Fruit fly (Drosophila melanogaster) whole organism, embryonic: ENCODE results near the gene CG43402.

Experiments
- CG10209 ChIP-seq: fragments of 200-800 bp; sonication (Bioruptor generic); optimal IDR thresholded peaks from 3 replicates; lab custom pipeline; 2017; ENCODE audit warnings: missing biosample characterization, mild to moderate bottlenecking, missing genetic modification characterization, missing genetic modification reagents
- CG11247 ChIP-seq: fragments of 200-800 bp; sonication (Bioruptor generic); IDR thresholded peaks from 2 replicates; pipeline ENCODE4 v1.3.6; 2022; ENCODE audit warnings: missing biosample characterization, missing genetic modification characterization
- CG11695 ChIP-seq: fragments of 200-800 bp; sonication (Bioruptor generic); IDR thresholded peaks from 3 replicates; pipeline ENCODE4 v1.3.6; 2022; ENCODE audit warnings: missing biosample characterization, missing genetic modification characterization
- CG12155 ChIP-seq: fragments of 200-800 bp; sonication (Bioruptor generic); optimal IDR thresholded peaks from 3 replicates; lab custom pipeline; 2016; ENCODE audit warnings: missing biosample characterization, missing genetic modification characterization
- CG1233 ChIP-seq: fragments of 200-800 bp; sonication (Bioruptor generic); optimal IDR thresholded peaks from 4 replicates; lab custom pipeline; 2018; ENCODE audit warnings: missing biosample characterization, mild to moderate bottlenecking, missing genetic modification characterization
- CG15479 ChIP-seq: fragments of 200-800 bp; sonication (Bioruptor generic); optimal IDR thresholded peaks from 3 replicates; lab custom pipeline; 2019; ENCODE audit warnings: missing biosample characterization, mild to moderate bottlenecking, missing genetic modification characterization, moderate library complexity
- CG15696 ChIP-seq: fragments of 200-800 bp; sonication (Bioruptor generic); optimal IDR thresholded peaks from 2 replicates; lab custom pipeline; 2019; ENCODE audit warnings: missing biosample characterization, mild to moderate bottlenecking, missing genetic modification characterization, moderate library complexity
- CG16813 ChIP-seq: fragments of 200-800 bp; sonication (Bioruptor generic); IDR thresholded peaks from 3 replicates; pipeline ENCODE4 v1.3.6; 2022; ENCODE audit warnings: missing biosample characterization, missing genetic modification characterization; ENCODE audit not compliant: partially characterized antibody
- CG1792 ChIP-seq: fragments of 200-800 bp; sonication (Bioruptor generic); optimal IDR thresholded peaks from 2 replicates; lab custom pipeline; 2016; ENCODE audit warnings: missing biosample characterization, missing genetic modification characterization
- CG18476 ChIP-seq: fragments of 200-800 bp; sonication (Bioruptor generic); optimal IDR thresholded peaks from 2 replicates; lab custom pipeline; 2016; ENCODE audit warnings: missing biosample characterization, mild to moderate bottlenecking, missing genetic modification characterization
- CG2116 ChIP-seq: fragments of 200-800 bp; sonication (Bioruptor generic); optimal IDR thresholded peaks from 3 replicates; lab custom pipeline; 2018; ENCODE audit warnings: missing biosample characterization, mild to moderate bottlenecking, missing genetic modification characterization
- CG3726 ChIP-seq: fragments of 200-800 bp; sonication (Bioruptor generic); IDR thresholded peaks from 3 replicates; pipeline ENCODE4, ENCODE4 v1.3.6; 2022; ENCODE audit warnings: missing biosample characterization, missing genetic modification characterization
- CG4404 ChIP-seq: fragments of 200-800 bp; sonication (Bioruptor generic); IDR thresholded peaks from 2 replicates; pipeline ENCODE4 v1.3.6; 2022; ENCODE audit warnings: missing biosample characterization, missing genetic modification characterization
- CG4707 ChIP-seq: fragments of 200-800 bp; sonication (Bioruptor generic); optimal IDR thresholded peaks from 2 replicates; lab custom pipeline; 2018; ENCODE audit warnings: missing biosample characterization, mild to moderate bottlenecking, missing genetic modification characterization, moderate library complexity
- CG4854 ChIP-seq: fragments of 200-800 bp; sonication (Bioruptor generic); optimal IDR thresholded peaks from 2 replicates; lab custom pipeline; 2016; ENCODE audit warnings: missing biosample characterization, missing genetic modification characterization, inconsistent platforms
- CG5245 ChIP-seq: fragments of 200-800 bp; sonication (Bioruptor generic); optimal IDR thresholded peaks from 3 replicates; lab custom pipeline; 2016; ENCODE audit warnings: missing biosample characterization, missing genetic modification characterization
- CG7963 ChIP-seq: fragments of 200-800 bp; sonication (Bioruptor generic); IDR thresholded peaks from 3 replicates; pipeline ENCODE4 v1.3.6; 2022; ENCODE audit warnings: missing biosample characterization, missing genetic modification characterization; ENCODE audit not compliant: partially characterized antibody
- CG8089 ChIP-seq: fragments of 200-800 bp; sonication (Bioruptor generic); optimal IDR thresholded peaks from 3 replicates; lab custom pipeline; 2016; ENCODE audit warnings: missing biosample characterization, missing genetic modification characterization
- CrebB ChIP-seq: fragments of 200-800 bp; sonication (Bioruptor generic); optimal IDR thresholded peaks from 3 replicates; lab custom pipeline; 2018; ENCODE audit warnings: missing biosample characterization, mild to moderate bottlenecking, missing genetic modification characterization
- D ChIP-seq, 2 experiments: fragments of 200-800 bp in 1 of 2; fragments of >200 bp in 1 of 2; sonication (Bioruptor generic) in 1 of 2; optimal IDR thresholded peaks; 2 replicates in 1 of 2; 3 replicates in 1 of 2; lab custom pipeline; 2017; ENCODE audit warnings: mild to moderate bottlenecking in 1 of 2, missing biosample characterization in 1 of 2, missing genetic modification characterization in 1 of 2, missing genetic modification reagents in 1 of 2
- Deaf1 ChIP-seq: fragments of 200-800 bp; optimal IDR thresholded peaks from 3 replicates; lab custom pipeline; 2019; ENCODE audit warnings: missing biosample characterization, mild to moderate bottlenecking, missing genetic modification characterization, moderate library complexity
- Dip2 ChIP-seq: fragments of 200-800 bp; sonication (Bioruptor generic); IDR thresholded peaks from 2 replicates; pipeline ENCODE4 v1.3.6; 2022; ENCODE audit warnings: missing biosample characterization, missing genetic modification characterization
- Dp ChIP-seq: fragments of 200-800 bp; sonication (Bioruptor generic); optimal IDR thresholded peaks from 2 replicates; lab custom pipeline; 2018; ENCODE audit warnings: missing biosample characterization, mild to moderate bottlenecking, missing genetic modification characterization, moderate library complexity
- Fer3 ChIP-seq: fragments of 200-800 bp; sonication (Bioruptor generic); optimal IDR thresholded peaks from 2 replicates; lab custom pipeline; 2018; ENCODE audit warnings: missing biosample characterization, mild to moderate bottlenecking, missing genetic modification characterization, moderate library complexity
- Hey ChIP-seq: fragments of 200-800 bp; sonication (Bioruptor generic); optimal IDR thresholded peaks from 3 replicates; lab custom pipeline; 2018; ENCODE audit warnings: missing biosample characterization, mild to moderate bottlenecking, missing genetic modification characterization
- Hr51 ChIP-seq, 2 experiments: fragments of 200-800 bp; sonication (Bioruptor generic); optimal IDR thresholded peaks; 2 replicates in 1 of 2; 3 replicates in 1 of 2; lab custom pipeline; 2016 to 2018; ENCODE audit warnings: missing biosample characterization in 2 of 2, missing genetic modification characterization in 2 of 2, mild to moderate bottlenecking in 1 of 2, moderate library complexity in 1 of 2
- Hsf ChIP-seq: fragments of 200-800 bp; sonication (Bioruptor generic); optimal IDR thresholded peaks from 3 replicates; lab custom pipeline; 2016; ENCODE audit warnings: missing biosample characterization, missing genetic modification characterization
- Lim3 ChIP-seq: fragments of 200-800 bp; sonication (Bioruptor generic); IDR thresholded peaks from 2 replicates; pipeline ENCODE4 v1.3.6; 2022; ENCODE audit warnings: missing biosample characterization, missing genetic modification characterization
- Max ChIP-seq: fragments of 200-800 bp; sonication (Bioruptor generic); optimal IDR thresholded peaks from 2 replicates; lab custom pipeline; 2016; ENCODE audit warnings: missing biosample characterization, mild to moderate bottlenecking, missing genetic modification characterization
- Nf-YC ChIP-seq: fragments of 200-800 bp; optimal IDR thresholded peaks from 3 replicates; lab custom pipeline; 2019; ENCODE audit warnings: missing biosample characterization, mild to moderate bottlenecking, missing genetic modification characterization, moderate library complexity
- Oaz ChIP-seq: fragments of 200-800 bp; sonication (Bioruptor generic); IDR thresholded peaks from 2 replicates; pipeline ENCODE4 v1.3.6; 2022; ENCODE audit warnings: missing biosample characterization, missing genetic modification characterization
- Ptx1 ChIP-seq: fragments of 200-800 bp; sonication (Bioruptor generic); IDR thresholded peaks from 2 replicates; pipeline ENCODE4 v1.3.6; 2022; ENCODE audit warnings: missing biosample characterization, missing genetic modification characterization
- Sin3A ChIP-seq: fragments of >200 bp; optimal IDR thresholded peaks from 2 replicates; lab custom pipeline; 2018
- Sry-β ChIP-seq: fragments of 200-800 bp; sonication (Bioruptor generic); optimal IDR thresholded peaks from 2 replicates; lab custom pipeline; 2018; ENCODE audit warnings: missing biosample characterization, mild to moderate bottlenecking, missing genetic modification characterization, moderate library complexity
- Sry-δ ChIP-seq: fragments of 200-800 bp; sonication (Bioruptor generic); optimal IDR thresholded peaks from 2 replicates; lab custom pipeline; 2016; ENCODE audit warnings: missing biosample characterization, missing genetic modification characterization
- Vsx1 ChIP-seq: fragments of 200-800 bp; sonication (Bioruptor generic); optimal IDR thresholded peaks from 2 replicates; lab custom pipeline; 2017; ENCODE audit warnings: missing biosample characterization, mild to moderate bottlenecking, missing genetic modification characterization, missing genetic modification reagents
- Xbp1 ChIP-seq: fragments of 200-800 bp; sonication (Bioruptor generic); optimal IDR thresholded peaks from 3 replicates; lab custom pipeline; 2016; ENCODE audit warnings: missing biosample characterization, mild to moderate bottlenecking, missing genetic modification characterization
- aop ChIP-seq: fragments of 200-800 bp; sonication (Bioruptor generic); IDR thresholded peaks from 2 replicates; pipeline ENCODE4 v1.3.6; 2022; ENCODE audit warnings: missing biosample characterization, missing genetic modification characterization
- dmrt11E ChIP-seq: fragments of 200-800 bp; sonication (Bioruptor generic); optimal IDR thresholded peaks from 3 replicates; lab custom pipeline; 2018; ENCODE audit warnings: missing biosample characterization, mild to moderate bottlenecking, missing genetic modification characterization, moderate library complexity
- ems ChIP-seq: fragments of 200-800 bp; sonication (Bioruptor generic); optimal IDR thresholded peaks from 3 replicates; lab custom pipeline; 2016; ENCODE audit warnings: missing biosample characterization, missing genetic modification characterization
- insv ChIP-seq, 2 experiments: fragments of 200-800 bp; sonication (Bioruptor generic); optimal IDR thresholded peaks; 3 replicates each; lab custom pipeline; 2016 to 2018; ENCODE audit warnings: missing biosample characterization in 2 of 2, missing genetic modification characterization in 2 of 2
- kay ChIP-seq: fragments of 200-800 bp; sonication (Bioruptor generic); optimal IDR thresholded peaks from 2 replicates; lab custom pipeline; 2016; ENCODE audit warnings: missing biosample characterization, missing genetic modification characterization
- nerfin-2 ChIP-seq: fragments of 200-800 bp; sonication (Bioruptor generic); IDR thresholded peaks from 2 replicates; pipeline ENCODE4 v1.3.6; 2022; ENCODE audit warnings: missing biosample characterization, missing genetic modification characterization; ENCODE audit not compliant: partially characterized antibody
- pnt ChIP-seq: fragments of 200-800 bp; sonication (Bioruptor generic); optimal IDR thresholded peaks from 3 replicates; lab custom pipeline; 2016; ENCODE audit warnings: missing biosample characterization, missing genetic modification characterization
- sc ChIP-seq, 3 experiments: fragments of >200 bp in 2 of 3; fragments of 200-800 bp in 1 of 3; sonication (Bioruptor generic) in 1 of 3; optimal IDR thresholded peaks; 2 replicates in 2 of 3; 3 replicates in 1 of 3; lab custom pipeline; 2017; ENCODE audit warnings: mild to moderate bottlenecking in 1 of 3, missing biosample characterization in 1 of 3, missing genetic modification characterization in 1 of 3, missing genetic modification reagents in 1 of 3
- seq ChIP-seq: fragments of 200-800 bp; sonication (Bioruptor generic); IDR thresholded peaks from 2 replicates; pipeline ENCODE4 v1.3.6; 2022; ENCODE audit warnings: missing biosample characterization, missing genetic modification characterization
- tin ChIP-seq: fragments of 200-800 bp; sonication (Bioruptor generic); optimal IDR thresholded peaks from 3 replicates; lab custom pipeline; 2016; ENCODE audit warnings: missing biosample characterization, missing genetic modification characterization
- trem ChIP-seq: fragments of 200-800 bp; optimal IDR thresholded peaks from 3 replicates; lab custom pipeline; 2019; ENCODE audit warnings: missing biosample characterization, mild to moderate bottlenecking, missing genetic modification characterization, moderate library complexity
- ttk ChIP-seq: fragments of 200-800 bp; sonication (Bioruptor generic); IDR thresholded peaks from 2 replicates; pipeline ENCODE4 v2.1.2; 2022; ENCODE audit warnings: missing biosample characterization, missing genetic modification characterization
- zfh2 ChIP-seq: fragments of 200-800 bp; sonication (Bioruptor generic); optimal IDR thresholded peaks from 2 replicates; lab custom pipeline; 2016; ENCODE audit warnings: missing biosample characterization, missing genetic modification characterization

CG43402 gene

DNA sequence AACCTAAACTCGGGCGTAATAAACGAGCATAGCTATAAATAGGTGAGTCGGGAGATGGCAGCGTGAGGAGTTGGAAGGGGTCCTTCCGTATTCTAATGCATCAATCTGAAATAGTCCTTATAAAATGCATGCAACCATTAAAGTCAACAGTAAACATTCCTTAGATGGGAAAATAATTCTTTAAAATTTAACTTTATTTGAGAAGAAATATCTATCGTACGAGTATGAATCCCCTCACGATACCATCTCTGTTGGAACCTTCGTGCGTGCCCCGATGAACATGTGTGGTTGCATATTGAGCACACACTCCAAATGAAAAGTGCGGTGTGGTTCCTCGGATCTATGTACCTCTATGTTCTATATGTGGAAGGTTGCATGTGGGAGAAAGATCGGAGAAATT is 19.7 kb downstream of the CG43402 start (continued):
- TF ChIP-seq pnt (GFP tag; lab: Kevin White, UChicago) (no peak), Hey (tag; lab: Kevin White, UChicago) (no peak), Fer3 (tag; lab: Kevin White, UChicago) (no peak), CG15696 (tag; lab: Kevin White, UChicago) (peak; percentile 70), CG2116 (GFP tag; lab: Kevin White, UChicago) (peak; percentile 34), CG8089 (GFP tag; lab: Kevin White, UChicago) (peak; percentile 55), CrebB (tag; lab: Kevin White, UChicago) (peak; percentile 14), nerfin-2 (GFP tag; lab: Robert Waterston, UW) (peak; percentile 47), Dp (no peak), CG3726 (GFP tag; lab: Robert Waterston, UW) (no peak), CG16813 (GFP tag; lab: Robert Waterston, UW) (peak; percentile 93), dmrt11E (tag; lab: Kevin White, UChicago) (peak; percentile 87), sc (optimal IDR thresholded peaks at IDR 0.05; lab: Kevin White, UChicago) (no peak), sc (GFP tag; optimal IDR thresholded peaks at IDR 0.05; lab: Kevin White, UChicago) (peak; percentile 34), CG15479 (GFP tag; lab: Kevin White, UChicago) (no peak), CG4707 (GFP tag; lab: Kevin White, UChicago) (no peak), Dip2 (GFP tag; lab: Robert Waterston, UW) (no peak), CG4404 (GFP tag; lab: Robert Waterston, UW) (peak; percentile 75), Oaz (no peak), zfh2 (GFP tag; lab: Kevin White, UChicago) (no peak), CG11247 (GFP tag; lab: Robert Waterston, UW) (0 out of 2 replicates have a peak, but pooled peaks have one; percentile 31), Deaf1 (tag; lab: Kevin White, UChicago) (peak; percentile 7), Lim3 (no peak), Sin3A (lab: Kevin White, UChicago) (no peak), CG12155 (no peak), CG18476 (no peak), Max (GFP tag; lab: Kevin White, UChicago) (no peak), insv (GFP tag; optimal IDR thresholded peaks at IDR 0.05; lab: Kevin White, UChicago) (no peak), ttk (GFP tag; lab: Robert Waterston, UW) (no peak), Hr51 (GFP tag; optimal IDR thresholded peaks at IDR 0.05; lab: Kevin White, UChicago) (no peak), Sry-β (GFP tag; lab: Kevin White, UChicago) (peak; percentile 77), ems (no peak), Hsf (GFP tag; lab: Kevin White, UChicago) (peak; percentile 60), Ptx1 (GFP tag; lab: Robert Waterston, UW) (peak; percentile 43), CG4854 (GFP tag; lab: Kevin White, UChicago) (no peak), CG7963 (GFP tag; lab: Robert Waterston, UW) (no peak), trem (tag; lab: Kevin White, UChicago) (peak; percentile 28), CG5245 (GFP tag; lab: Kevin White, UChicago) (peak; percentile 23), tin (GFP tag; lab: Kevin White, UChicago) (peak; percentile 52), D (optimal IDR thresholded peaks at IDR 0.05; lab: Kevin White, UChicago) (no peak), D (GFP tag; optimal IDR thresholded peaks at IDR 0.05; lab: Kevin White, UChicago) (peak; percentile 36), Sry-δ (GFP tag; lab: Kevin White, UChicago) (peak; percentile 61), CG11695 (GFP tag; lab: Robert Waterston, UW) (0 out of 3 replicates have a peak, but pooled peaks have one; percentile 26), kay (GFP tag; lab: Kevin White, UChicago) (no peak), CG1233 (GFP tag; lab: Kevin White, UChicago) (no peak), Nf-YC (tag; lab: Kevin White, UChicago) (no peak), Vsx1 (no peak), CG10209 (GFP tag; lab: Kevin White, UChicago) (peak; percentile 40), CG1792 (GFP tag; lab: Kevin White, UChicago) (no peak), Xbp1 (GFP tag; lab: Kevin White, UChicago) (peak; percentile 43), aop (GFP tag; lab: Robert Waterston, UW) (no peak), seq (GFP tag; lab: Robert Waterston, UW) (no peak)
